Fruit fly (Drosophila melanogaster) whole organism, wandering third instar larva: ENCODE measurements around the gene Pgant5.
A peak's percentile ranks its signal among the peaks of the same experiment; 100 is the strongest.

Source experiments
- CG32264 ChIP-seq: fragments of 200-800 bp; sonication (Bioruptor generic); optimal IDR thresholded peaks from 2 replicates; lab custom pipeline; 2016; ENCODE audit warnings: missing biosample characterization, missing genetic modification characterization
- CG9705 ChIP-seq: fragments of 200-800 bp; sonication (Bioruptor generic); optimal IDR thresholded peaks from 2 replicates; lab custom pipeline; 2018; ENCODE audit warnings: missing biosample characterization, mild to moderate bottlenecking, missing genetic modification characterization
- Dif ChIP-seq: fragments of 200-275, 200-300 bp; sonication (Bioruptor generic); optimal IDR thresholded peaks from 2 replicates; lab custom pipeline; 2018; ENCODE audit warnings: missing biosample characterization, missing genetic modification characterization; ENCODE audit not compliant: partially characterized antibody
- GATAd ChIP-seq: sonication (Bioruptor generic); optimal IDR thresholded peaks from 2 replicates; lab custom pipeline; 2016; ENCODE audit warnings: missing biosample characterization, missing genetic modification characterization
- Hnf4 ChIP-seq: fragments of 200-800 bp; sonication (Bioruptor generic); optimal IDR thresholded peaks from 2 replicates; lab custom pipeline; 2016; ENCODE audit warnings: missing biosample characterization, mild to moderate bottlenecking, missing genetic modification characterization
- Hr83 ChIP-seq: fragments of 200-300 bp; sonication (Bioruptor generic); optimal IDR thresholded peaks from 2 replicates; lab custom pipeline; 2016; ENCODE audit warnings: missing biosample characterization, mild to moderate bottlenecking, missing genetic modification characterization, moderate library complexity; ENCODE audit not compliant: poor library complexity, severe bottlenecking
- Mio ChIP-seq: sonication (Bioruptor generic); optimal IDR thresholded peaks from 2 replicates; lab custom pipeline; 2016; ENCODE audit warnings: missing biosample characterization, missing genetic modification characterization
- Myc ChIP-seq: fragments of >200 bp; optimal IDR thresholded peaks from 2 replicates; lab custom pipeline; 2017
- N ChIP-seq: fragments of >200 bp; optimal IDR thresholded peaks from 2 replicates; lab custom pipeline; 2018; ENCODE audit warnings: missing biosample characterization, missing external identifiers, missing genetic modification characterization
- OdsH ChIP-seq: fragments of 200-800 bp; sonication (Bioruptor generic); optimal IDR thresholded peaks from 2 replicates; lab custom pipeline; 2016; ENCODE audit warnings: missing biosample characterization, mild to moderate bottlenecking, missing genetic modification characterization
- Rel ChIP-seq, 2 experiments: fragments of 200-800 bp; sonication (Bioruptor generic) in 1 of 2; optimal IDR thresholded peaks; 2 replicates in 1 of 2; 3 replicates in 1 of 2; lab custom pipeline; 2016 to 2019; ENCODE audit warnings: mild to moderate bottlenecking in 2 of 2, missing biosample characterization in 2 of 2, missing genetic modification characterization in 2 of 2, moderate library complexity in 1 of 2
- Sp1 ChIP-seq: fragments of 200-800 bp; sonication (Bioruptor generic); optimal IDR thresholded peaks from 3 replicates; lab custom pipeline; 2019; ENCODE audit warnings: missing biosample characterization, mild to moderate bottlenecking, missing genetic modification characterization, moderate library complexity
- br ChIP-seq: fragments of 200-800 bp; sonication (Bioruptor generic); optimal IDR thresholded peaks from 2 replicates; lab custom pipeline; 2016; ENCODE audit warnings: missing biosample characterization, missing genetic modification characterization
- brk ChIP-seq: fragments of 200-800 bp; sonication (Bioruptor generic); optimal IDR thresholded peaks from 2 replicates; lab custom pipeline; 2016; ENCODE audit warnings: missing biosample characterization, mild to moderate bottlenecking, missing genetic modification characterization
- dl ChIP-seq, 2 experiments: fragments of 175-275, 200-275 bp in 1 of 2; fragments of 200-275 bp in 1 of 2; sonication (Bioruptor generic); optimal IDR thresholded peaks; lab custom pipeline; 2018; ENCODE audit warnings: mild to moderate bottlenecking in 2 of 2, missing biosample characterization in 2 of 2, missing genetic modification characterization in 2 of 2, moderate library complexity in 2 of 2; ENCODE audit not compliant: partially characterized antibody in 2 of 2, insufficient read depth in 1 of 2
- dmrt93B ChIP-seq: fragments of 200-800 bp; sonication (Bioruptor generic); optimal IDR thresholded peaks from 2 replicates; lab custom pipeline; 2018; ENCODE audit warnings: missing biosample characterization, mild to moderate bottlenecking, missing genetic modification characterization
- ey ChIP-seq: fragments of 200-800 bp; sonication (Bioruptor generic); optimal IDR thresholded peaks from 2 replicates; lab custom pipeline; 2016; ENCODE audit warnings: missing biosample characterization, missing genetic modification characterization
- foxo ChIP-seq, 2 experiments: fragments of 200-800 bp; sonication (Bioruptor generic); optimal IDR thresholded peaks; 2 replicates in 1 of 2; 3 replicates in 1 of 2; lab custom pipeline; 2016 to 2017; ENCODE audit warnings: missing biosample characterization in 2 of 2, missing genetic modification characterization in 2 of 2
- fru ChIP-seq: fragments of 200-800 bp; sonication (Bioruptor generic); optimal IDR thresholded peaks from 3 replicates; lab custom pipeline; 2016; ENCODE audit warnings: missing biosample characterization, mild to moderate bottlenecking, missing genetic modification characterization
- h ChIP-seq: fragments of 200-800 bp; sonication (Bioruptor generic); optimal IDR thresholded peaks from 3 replicates; lab custom pipeline; 2016; ENCODE audit warnings: missing biosample characterization, mild to moderate bottlenecking, missing genetic modification characterization
- jim ChIP-seq: fragments of 175-275, 200-325 bp; sonication (Bioruptor generic); optimal IDR thresholded peaks from 2 replicates; lab custom pipeline; 2016; ENCODE audit warnings: missing biosample characterization, mild to moderate bottlenecking, missing genetic modification characterization
- lola ChIP-seq: fragments of >200 bp; optimal IDR thresholded peaks from 2 replicates; lab custom pipeline; 2017; ENCODE audit warnings: missing biosample characterization, missing genetic modification characterization
- rgr ChIP-seq: fragments of 200-800 bp; sonication (Bioruptor generic); optimal IDR thresholded peaks from 3 replicates; lab custom pipeline; 2016; ENCODE audit warnings: missing biosample characterization, mild to moderate bottlenecking, missing genetic modification characterization
- sage ChIP-seq: fragments of 200-800 bp; sonication (Bioruptor generic); optimal IDR thresholded peaks from 2 replicates; lab custom pipeline; 2016; ENCODE audit warnings: missing biosample characterization, mild to moderate bottlenecking, missing genetic modification characterization
- sv ChIP-seq: fragments of 200-800 bp; sonication (Bioruptor generic); optimal IDR thresholded peaks from 3 replicates; lab custom pipeline; 2016; ENCODE audit warnings: missing biosample characterization, missing genetic modification characterization
- tai ChIP-seq: sonication (Bioruptor generic); optimal IDR thresholded peaks from 2 replicates; lab custom pipeline; 2016; ENCODE audit warnings: missing biosample characterization, missing genetic modification characterization
- usp ChIP-seq: fragments of >200 bp; optimal IDR thresholded peaks from 2 replicates; lab custom pipeline; 2017; ENCODE audit warnings: missing biosample characterization, missing genetic modification characterization

Pgant5 gene

dm6 chr2L:5093772-5094350 lies 469 bp upstream of the Pgant5 start, which contains the start of gene CG5828:
Gene CG5828, plus strand, starts transcription at chr2L:5093976.
- no peak for TF ChIP-seq CG32264 (GFP tag; lab: Kevin White, UChicago)
- TF ChIP-seq Hr83 (GFP tag; lab: Kevin White, UChicago) = peak; percentile 16
- TF ChIP-seq, all 38 proteins: peak for 1

- TF ChIP-seq rgr (GFP tag; lab: Kevin White, UChicago) (no peak), Rel (GFP tag; optimal IDR thresholded peaks at IDR 0.05; lab: Kevin White, UChicago) (no peak), Rel (tag; optimal IDR thresholded peaks at IDR 0.05; lab: Kevin White, UChicago) (peak; percentile 16)
Observed at dm6 chr2L:5092597-5092991, 798 bp downstream of the Pgant5 start.

dm6 chr2L:5092145-5092544 lies 1.2 kb downstream of the Pgant5 start:
- TF ChIP-seq Hr83 (GFP tag; lab: Kevin White, UChicago) (no peak), fru (GFP tag; lab: Kevin White, UChicago) (peak; percentile 8), ey (GFP tag; lab: Kevin White, UChicago) (peak; percentile 47), br (peak; percentile 52)

- TF ChIP-seq Mio = no peak
- no peak for TF ChIP-seq Rel (GFP tag; optimal IDR thresholded peaks at IDR 0.05; lab: Kevin White, UChicago)
- no peak for TF ChIP-seq Rel (tag; optimal IDR thresholded peaks at IDR 0.05; lab: Kevin White, UChicago)
- TF ChIP-seq foxo (GFP tag; optimal IDR thresholded peaks at IDR 0.05; lab: Kevin White, UChicago) = no peak
- TF ChIP-seq Dif (GFP tag; lab: Kevin White, UChicago) = no peak
- TF ChIP-seq N (GFP tag; lab: Kevin White, UChicago) = no peak
- TF ChIP-seq ey (GFP tag; lab: Kevin White, UChicago) = no peak
- no peak for TF ChIP-seq jim
- TF ChIP-seq sage (GFP tag; lab: Kevin White, UChicago) = no peak
- TF ChIP-seq tai (GFP tag; lab: Kevin White, UChicago) = no peak
- no peak for TF ChIP-seq Hnf4 (GFP tag; lab: Kevin White, UChicago)
- no peak for TF ChIP-seq sv
- no peak for TF ChIP-seq lola
- TF ChIP-seq CG9705 = no peak
- TF ChIP-seq dmrt93B = no peak
- TF ChIP-seq br = no peak
- no peak for TF ChIP-seq dl (GFP tag; optimal IDR thresholded peaks at IDR 0.05; lab: Kevin White, UChicago; ENCODE audit: insufficient read depth in 1 of 2, partially characterized antibody in 2 of 2)
- TF ChIP-seq, all 38 proteins: peak for 0
Observed at dm6 chr2L:5090352-5090751, 3.0 kb downstream of the Pgant5 start.

- TF ChIP-seq CG32264 (GFP tag; lab: Kevin White, UChicago) (no peak), OdsH (GFP tag; lab: Kevin White, UChicago) (no peak), rgr (GFP tag; lab: Kevin White, UChicago) (no peak), h (GFP tag; lab: Kevin White, UChicago) (no peak), Myc (lab: Kevin White, UChicago) (no peak), usp (GFP tag; lab: Kevin White, UChicago) (no peak), sage (GFP tag; lab: Kevin White, UChicago) (no peak), GATAd (GFP tag; lab: Kevin White, UChicago) (no peak), ey (GFP tag; lab: Kevin White, UChicago) (no peak), Dif (GFP tag; lab: Kevin White, UChicago) (no peak), Sp1 (GFP tag; lab: Kevin White, UChicago) (no peak), N (GFP tag; lab: Kevin White, UChicago) (no peak), dmrt93B (no peak), tai (GFP tag; lab: Kevin White, UChicago) (no peak), CG9705 (no peak), br (no peak), brk (GFP tag; lab: Kevin White, UChicago) (no peak), fru (GFP tag; lab: Kevin White, UChicago) (no peak)
Observed at dm6 chr2L:5089642-5090041, 3.8 kb downstream of the Pgant5 start.
